Worm (Caenorhabditis elegans) whole organism, midembryonic: Measurements from ENCODE around the gene srg-67.

Source experiments
- cog-1 ChIP-seq: sonication (generic microtip); optimal IDR thresholded peaks from 2 replicates; lab custom pipeline; 2016; ENCODE audit warnings: missing genetic modification characterization, missing compliant biosample characterization
- flt-1 ChIP-seq: fragments of 200-800 bp; sonication (Bioruptor generic); IDR thresholded peaks from 2 replicates; pipeline ENCODE4 v1.3.6; 2022; ENCODE audit warnings: missing genetic modification characterization, missing compliant biosample characterization
- klf-2 ChIP-seq: fragments of 200-800 bp; sonication (Bioruptor generic); conservative IDR thresholded peaks from 2 replicates; pipeline ENCODE4 v1.3.6; 2022; ENCODE audit warnings: missing genetic modification reagents, missing genetic modification characterization, missing compliant biosample characterization
- ref-1 ChIP-seq: fragments of 200-800 bp; sonication (Bioruptor generic); conservative IDR thresholded peaks from 2 replicates; pipeline ENCODE4 v1.3.6; 2022; ENCODE audit warnings: missing genetic modification reagents, missing genetic modification characterization, missing compliant biosample characterization
- tab-1 ChIP-seq: fragments of 200-800 bp; sonication (Bioruptor generic); IDR thresholded peaks from 2 replicates; pipeline ENCODE4 v1.3.6; 2022; ENCODE audit warnings: missing genetic modification characterization, missing compliant biosample characterization
- ztf-23 ChIP-seq: fragments of 200-800 bp; sonication (Bioruptor generic); IDR thresholded peaks from 2 replicates; pipeline ENCODE4 v1.3.6; 2022; ENCODE audit warnings: missing genetic modification reagents, missing genetic modification characterization, missing compliant biosample characterization
- ztf-29 ChIP-seq: fragments of 200-800 bp; sonication (Bioruptor generic); IDR thresholded peaks from 2 replicates; pipeline ENCODE4 v1.3.6; 2022; ENCODE audit warnings: missing genetic modification reagents, missing genetic modification characterization, missing compliant biosample characterization

DNA sequence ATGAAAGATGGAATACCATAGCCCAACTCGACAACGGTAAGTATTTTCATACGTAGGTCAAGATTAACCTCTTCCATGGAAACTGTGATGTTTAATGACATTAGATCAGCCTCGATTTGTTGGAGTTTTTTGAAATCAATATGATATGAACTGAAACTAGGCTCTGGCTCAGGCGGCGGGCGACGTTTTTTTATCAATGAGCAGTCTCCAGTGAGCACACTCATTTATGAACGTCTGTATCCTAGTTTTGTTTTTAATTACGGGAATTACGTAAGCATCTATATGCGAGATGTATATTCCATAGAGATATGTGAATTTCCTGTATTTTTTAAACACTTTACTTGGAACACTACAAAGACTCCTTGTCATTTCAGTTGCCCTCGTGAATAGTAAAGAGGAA lies at the start of gene srg-67:
- TF ChIP-seq ztf-29 (no peak), ztf-23 (no peak), cog-1 (tag; lab: Kevin White, UChicago) (no peak), tab-1 (GFP tag; lab: Robert Waterston, UW) (no peak), flt-1 (GFP tag; lab: Robert Waterston, UW) (no peak), ref-1 (GFP tag; lab: Robert Waterston, UW) (no peak), klf-2 (GFP tag; lab: Robert Waterston, UW) (no peak)
